Worm (Caenorhabditis elegans) whole organism, young adult: ENCODE measurements around the gene C50E10.1.

Experiments used
- B0019.2 ChIP-seq: fragments of 200-800 bp; sonication (Bioruptor generic); conservative IDR thresholded peaks from 2 replicates; pipeline ENCODE4 v1.3.6; 2022; ENCODE audit warnings: missing genetic modification reagents, missing genetic modification characterization, missing compliant biosample characterization
- C17E4.6 ChIP-seq: fragments of 200-800 bp; sonication (Bioruptor generic); IDR thresholded peaks from 2 replicates; pipeline ENCODE4 v1.3.6; 2022; ENCODE audit warnings: missing genetic modification reagents, missing genetic modification characterization, missing compliant biosample characterization
- F10E7.11 ChIP-seq: sonication (generic microtip); optimal IDR thresholded peaks from 2 replicates; lab custom pipeline; 2017; ENCODE audit warnings: mild to moderate bottlenecking, missing genetic modification characterization, moderate library complexity, missing compliant biosample characterization
- F23B12.7 ChIP-seq: sonication (generic microtip); optimal IDR thresholded peaks from 2 replicates; lab custom pipeline; 2017; ENCODE audit warnings: missing genetic modification characterization, mild to moderate bottlenecking, missing compliant biosample characterization, antibody characterized with exemption, moderate library complexity; ENCODE audit not compliant: insufficient read depth
- F49E8.2 ChIP-seq: sonication (generic microtip); optimal IDR thresholded peaks from 3 replicates; lab custom pipeline; 2017; ENCODE audit warnings: missing genetic modification characterization, mild to moderate bottlenecking, missing compliant biosample characterization, antibody characterized with exemption, moderate library complexity; ENCODE audit not compliant: insufficient read depth
- F52B5.7 ChIP-seq: sonication (generic microtip); optimal IDR thresholded peaks from 2 replicates; lab custom pipeline; 2016; ENCODE audit warnings: mild to moderate bottlenecking, missing genetic modification characterization, missing compliant biosample characterization
- F57C9.4 ChIP-seq: sonication (generic microtip); optimal IDR thresholded peaks from 2 replicates; lab custom pipeline; 2017; ENCODE audit warnings: mild to moderate bottlenecking, missing genetic modification characterization, missing compliant biosample characterization
- K12H6.12 ChIP-seq: fragments of 200-800 bp; sonication (Bioruptor generic); optimal IDR thresholded peaks from 2 replicates; lab custom pipeline; 2018; ENCODE audit warnings: mild to moderate bottlenecking, missing genetic modification characterization, missing compliant biosample characterization
- T07F8.4 ChIP-seq: sonication (generic microtip); optimal IDR thresholded peaks from 2 replicates; lab custom pipeline; 2016; ENCODE audit warnings: mild to moderate bottlenecking, missing genetic modification characterization, moderate library complexity, missing compliant biosample characterization
- Y53F4B.3 ChIP-seq: fragments of 200-800 bp; sonication (Bioruptor generic); IDR thresholded peaks from 2 replicates; pipeline ENCODE4 v1.3.6; 2022; ENCODE audit warnings: missing genetic modification reagents, missing genetic modification characterization, missing compliant biosample characterization
- Y56A3A.18 ChIP-seq: fragments of 200-800 bp; sonication (Bioruptor generic); IDR thresholded peaks from 2 replicates; pipeline ENCODE4 v1.3.6; 2022; ENCODE audit warnings: missing genetic modification reagents, missing genetic modification characterization, missing compliant biosample characterization
- athp-1 ChIP-seq: sonication (generic microtip); optimal IDR thresholded peaks from 2 replicates; lab custom pipeline; 2017; ENCODE audit warnings: mild to moderate bottlenecking, missing genetic modification characterization, missing compliant biosample characterization
- attf-6 ChIP-seq: fragments of 200-800 bp; sonication (Bioruptor generic); IDR thresholded peaks from 2 replicates; pipeline ENCODE4 v1.3.6; 2022; ENCODE audit warnings: missing genetic modification reagents, missing genetic modification characterization, missing compliant biosample characterization
- bed-1 ChIP-seq: fragments of 200-800 bp; sonication (Bioruptor generic); IDR thresholded peaks from 2 replicates; pipeline ENCODE4 v1.3.6; 2022; ENCODE audit warnings: missing genetic modification reagents, missing genetic modification characterization, missing compliant biosample characterization
- ceh-100 ChIP-seq: fragments of 200-800 bp; sonication (Bioruptor generic); IDR thresholded peaks from 2 replicates; pipeline ENCODE4 v1.3.6; 2022; ENCODE audit warnings: missing genetic modification reagents, missing genetic modification characterization, missing compliant biosample characterization
- ceh-91 ChIP-seq: fragments of 200-800 bp; sonication (Bioruptor generic); IDR thresholded peaks from 2 replicates; pipeline ENCODE4 v1.3.6; 2022; ENCODE audit warnings: missing genetic modification reagents, missing genetic modification characterization, missing compliant biosample characterization
- die-1 ChIP-seq: sonication (generic microtip); optimal IDR thresholded peaks from 2 replicates; lab custom pipeline; 2016; ENCODE audit warnings: missing genotype, mild to moderate bottlenecking, missing genetic modification characterization, missing compliant biosample characterization
- dox-1 ChIP-seq: fragments of 200-800 bp; sonication (Bioruptor generic); IDR thresholded peaks from 2 replicates; pipeline ENCODE4 v1.3.6; 2022; ENCODE audit warnings: missing genetic modification reagents, missing genetic modification characterization, missing compliant biosample characterization
- egl-18 ChIP-seq: fragments of 200-800 bp; sonication (Bioruptor generic); IDR thresholded peaks from 2 replicates; pipeline ENCODE4 v1.3.6; 2022; ENCODE audit warnings: missing genetic modification reagents, missing genetic modification characterization, missing compliant biosample characterization
- ekl-4 ChIP-seq: fragments of 200-800 bp; sonication (Bioruptor generic); IDR thresholded peaks from 2 replicates; pipeline ENCODE4 v1.3.6; 2022; ENCODE audit warnings: missing genetic modification reagents, missing genetic modification characterization, missing compliant biosample characterization
- him-1 ChIP-seq: sonication (generic microtip); optimal IDR thresholded peaks from 2 replicates; lab custom pipeline; 2016; ENCODE audit warnings: missing genotype, missing genetic modification reagents, missing genetic modification characterization, missing compliant biosample characterization
- hsf-1 ChIP-seq: fragments of 200-800 bp; sonication (Bioruptor generic); IDR thresholded peaks from 2 replicates; pipeline ENCODE4 v1.3.6; 2022; ENCODE audit warnings: missing genetic modification reagents, missing genetic modification characterization, missing compliant biosample characterization
- lag-1 ChIP-seq: fragments of 200-800 bp; sonication (Bioruptor generic); IDR thresholded peaks from 2 replicates; pipeline ENCODE4 v1.3.6; 2022; ENCODE audit warnings: missing genetic modification reagents, missing genetic modification characterization, missing compliant biosample characterization
- let-607 ChIP-seq, 2 experiments: fragments of 200-800 bp in 1 of 2; sonication (Bioruptor generic) in 1 of 2; sonication (generic microtip) in 1 of 2; optimal IDR thresholded peaks; 2 replicates each; lab custom pipeline; 2016 to 2018; ENCODE audit warnings: mild to moderate bottlenecking in 2 of 2, missing compliant biosample characterization in 2 of 2, missing genetic modification characterization in 2 of 2, moderate library complexity in 2 of 2, missing genotype in 1 of 2
- lir-1 ChIP-seq: fragments of 200-800 bp; sonication (Bioruptor generic); conservative IDR thresholded peaks from 2 replicates; pipeline ENCODE4 v1.3.6; 2022; ENCODE audit warnings: missing genetic modification reagents, missing genetic modification characterization, missing compliant biosample characterization
- lsy-27 ChIP-seq: sonication (generic microtip); optimal IDR thresholded peaks from 2 replicates; lab custom pipeline; 2017; ENCODE audit warnings: missing genetic modification characterization, mild to moderate bottlenecking, missing compliant biosample characterization, antibody characterized with exemption, missing genotype, borderline replicate concordance; ENCODE audit not compliant: insufficient read depth
- madf-10 ChIP-seq: sonication (generic microtip); optimal IDR thresholded peaks from 2 replicates; lab custom pipeline; 2016; ENCODE audit warnings: mild to moderate bottlenecking, missing genetic modification characterization, missing compliant biosample characterization
- nfyb-1 ChIP-seq: fragments of 200-800 bp; sonication (Bioruptor generic); IDR thresholded peaks from 2 replicates; pipeline ENCODE4 v1.3.6; 2022; ENCODE audit warnings: missing genetic modification reagents, missing genetic modification characterization, missing compliant biosample characterization
- nhr-80 ChIP-seq: sonication (generic microtip); optimal IDR thresholded peaks from 2 replicates; lab custom pipeline; 2016; ENCODE audit warnings: missing genetic modification characterization, missing compliant biosample characterization
- pha-4 ChIP-seq: fragments of 150-350 bp; sonication (generic microtip); optimal IDR thresholded peaks from 2 replicates; lab custom pipeline; 2014; ENCODE audit warnings: missing biosample characterization, missing genetic modification reagents, missing genetic modification characterization
- repo-1 ChIP-seq: sonication (generic microtip); optimal IDR thresholded peaks from 2 replicates; lab custom pipeline; 2017; ENCODE audit warnings: mild to moderate bottlenecking, missing genetic modification characterization, missing compliant biosample characterization
- snpc-1.1 ChIP-seq: sonication (generic microtip); optimal IDR thresholded peaks from 2 replicates; lab custom pipeline; 2017; ENCODE audit warnings: missing genetic modification characterization, mild to moderate bottlenecking, missing compliant biosample characterization, antibody characterized with exemption, moderate library complexity, missing genotype, missing genetic modification reagents; ENCODE audit not compliant: insufficient read depth
- snpc-1.3 ChIP-seq: sonication (generic microtip); optimal IDR thresholded peaks from 2 replicates; lab custom pipeline; 2017; ENCODE audit warnings: missing genetic modification characterization, mild to moderate bottlenecking, missing compliant biosample characterization, antibody characterized with exemption, moderate library complexity, missing genotype, missing genetic modification reagents; ENCODE audit not compliant: insufficient read depth
- snpc-3.4 ChIP-seq: sonication (generic microtip); optimal IDR thresholded peaks from 2 replicates; lab custom pipeline; 2017; ENCODE audit warnings: missing genetic modification characterization, mild to moderate bottlenecking, missing compliant biosample characterization, antibody characterized with exemption, moderate library complexity, missing genotype, missing genetic modification reagents
- ztf-3 ChIP-seq: fragments of 200-800 bp; sonication (Bioruptor generic); optimal IDR thresholded peaks from 2 replicates; lab custom pipeline; 2018; ENCODE audit warnings: mild to moderate bottlenecking, missing genetic modification characterization, missing compliant biosample characterization

Gene C50E10.1

DNA sequence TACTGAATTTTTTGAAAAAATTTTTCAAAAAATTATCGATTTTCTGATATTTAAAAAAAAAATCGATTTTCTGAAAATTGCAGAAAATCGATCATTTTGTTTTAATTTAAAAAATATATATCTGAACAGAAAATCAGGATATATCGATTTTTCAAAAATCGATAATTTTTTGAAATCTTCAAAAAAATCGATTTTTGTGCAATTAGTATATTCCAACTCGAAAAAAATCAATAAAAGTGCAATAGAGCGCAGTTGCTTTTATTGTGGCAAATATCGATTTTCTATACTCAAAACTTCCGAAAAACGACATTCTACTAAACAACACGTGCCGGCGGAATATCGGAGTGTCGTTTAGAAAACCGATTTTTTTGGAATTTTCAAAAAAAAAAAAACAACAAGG, 1.6 kb downstream of the C50E10.1 start:
- TF ChIP-seq ceh-100 (GFP tag; lab: Robert Waterston, UW), result no peak
- TF ChIP-seq F49E8.2 (tag; lab: Kevin White, UChicago), result peak; percentile 41
- TF ChIP-seq snpc-1.3 (tag; lab: Kevin White, UChicago), result peak; percentile 25
- TF ChIP-seq attf-6, result 0 out of 2 replicates have a peak, but pooled peaks have one; percentile 36
- TF ChIP-seq die-1 (tag; lab: Kevin White, UChicago), result no peak
- TF ChIP-seq F23B12.7 (tag; lab: Kevin White, UChicago), result no peak
- TF ChIP-seq nhr-80 (tag; lab: Kevin White, UChicago), result no peak

DNA sequence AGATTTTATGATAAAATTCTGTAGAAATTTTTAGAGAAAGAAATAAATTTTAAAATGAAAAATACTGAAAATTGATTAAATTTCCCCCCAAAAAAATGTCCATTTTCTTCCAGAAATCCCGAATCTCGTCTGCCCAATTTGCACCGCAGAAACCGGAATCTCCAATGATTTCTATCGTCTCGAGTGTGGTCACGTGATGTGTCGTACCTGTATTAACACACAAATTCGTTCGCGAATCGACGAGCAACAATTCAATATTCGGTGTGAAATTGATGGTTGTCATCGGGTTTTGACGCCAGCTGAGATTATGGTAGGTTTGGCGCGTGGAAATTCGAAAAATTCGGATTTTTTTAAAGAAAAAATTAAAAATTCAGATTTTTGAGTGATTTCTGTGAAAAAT, 5.7 kb downstream of the C50E10.1 start:
- TF ChIP-seq Y56A3A.18, result no peak
- TF ChIP-seq snpc-3.4, result no peak
- TF ChIP-seq dox-1 (GFP tag; lab: Robert Waterston, UW), result no peak
- TF ChIP-seq ekl-4 (GFP tag; lab: Robert Waterston, UW), result no peak
- TF ChIP-seq pha-4, result no peak
- TF ChIP-seq repo-1 (tag; lab: Kevin White, UChicago), result no peak
- no peak for TF ChIP-seq F10E7.11 (tag; lab: Kevin White, UChicago)
- TF ChIP-seq die-1 (tag; lab: Kevin White, UChicago), result no peak
- no peak for TF ChIP-seq snpc-1.1
- TF ChIP-seq lsy-27, result no peak
- no peak for TF ChIP-seq F57C9.4 (tag; lab: Kevin White, UChicago)
- TF ChIP-seq Y53F4B.3 (GFP tag; lab: Robert Waterston, UW), result no peak
- no peak for TF ChIP-seq madf-10 (tag; lab: Kevin White, UChicago)

DNA sequence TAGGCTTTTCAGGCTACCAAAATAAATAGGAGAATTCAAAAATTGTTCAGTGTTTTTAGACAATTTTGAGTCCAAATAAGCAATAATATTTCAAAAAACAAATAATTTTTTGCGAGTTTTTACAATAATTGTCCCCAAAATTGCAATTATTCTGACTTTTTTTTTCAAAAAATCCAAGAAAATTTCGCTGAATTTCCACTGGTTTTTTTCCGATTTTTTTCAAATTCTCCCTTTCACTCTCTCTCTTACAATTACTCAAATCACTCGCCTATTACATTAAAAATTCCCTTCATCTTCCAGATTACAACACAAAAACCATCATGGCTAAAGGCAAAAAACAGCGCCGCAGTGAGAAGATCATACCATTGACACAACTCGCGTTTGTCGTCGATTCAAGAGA, 13.2 kb downstream of the C50E10.1 start, which contains the start of gene Y57A10A.31:
TSS of gene Y57A10A.31 (plus strand) at position 301 of the 400 bp plus-strand sequence.
- TF ChIP-seq lag-1 (GFP tag; lab: Robert Waterston, UW) (no peak), him-1 (tag; lab: Kevin White, UChicago) (no peak), hsf-1 (GFP tag; lab: Robert Waterston, UW) (no peak), egl-18 (GFP tag; lab: Robert Waterston, UW) (no peak), F52B5.7 (tag; lab: Kevin White, UChicago) (no peak), let-607 (tag; optimal IDR thresholded peaks at IDR 0.05; lab: Kevin White, UChicago) (no peak), K12H6.12 (tag; lab: Kevin White, UChicago) (no peak), lir-1 (GFP tag; lab: Robert Waterston, UW) (no peak), ztf-3 (GFP tag; lab: Kevin White, UChicago) (no peak), bed-1 (GFP tag; lab: Robert Waterston, UW) (no peak), nfyb-1 (no peak), ceh-91 (GFP tag; lab: Robert Waterston, UW) (no peak), C17E4.6 (GFP tag; lab: Robert Waterston, UW) (no peak), T07F8.4 (tag; lab: Kevin White, UChicago) (no peak), B0019.2 (GFP tag; lab: Robert Waterston, UW) (no peak), athp-1 (tag; lab: Kevin White, UChicago) (no peak)
- TF ChIP-seq, all 124 proteins: peak for 0
